Fruit fly (Drosophila melanogaster) whole organism, wandering third instar larva: ENCODE data around the gene Gr93d.

Source experiments
- CG9705 ChIP-seq: fragments of 200-800 bp; sonication (Bioruptor generic); optimal IDR thresholded peaks from 2 replicates; lab custom pipeline; 2018; ENCODE audit warnings: missing biosample characterization, mild to moderate bottlenecking, missing genetic modification characterization
- CrebA ChIP-seq: fragments of 200-800 bp; sonication (Bioruptor generic); optimal IDR thresholded peaks from 2 replicates; lab custom pipeline; 2016; ENCODE audit warnings: missing biosample characterization, mild to moderate bottlenecking, missing genetic modification characterization, borderline replicate concordance
- Dfd ChIP-seq: fragments of >200 bp; optimal IDR thresholded peaks from 2 replicates; lab custom pipeline; 2017; ENCODE audit warnings: missing biosample characterization, missing genetic modification characterization
- Dif ChIP-seq: fragments of 200-275, 200-300 bp; sonication (Bioruptor generic); optimal IDR thresholded peaks from 2 replicates; lab custom pipeline; 2018; ENCODE audit warnings: missing biosample characterization, missing genetic modification characterization; ENCODE audit not compliant: partially characterized antibody
- GATAd ChIP-seq: sonication (Bioruptor generic); optimal IDR thresholded peaks from 2 replicates; lab custom pipeline; 2016; ENCODE audit warnings: missing biosample characterization, missing genetic modification characterization
- HLH106 ChIP-seq: fragments of 200-800 bp; optimal IDR thresholded peaks from 3 replicates; lab custom pipeline; 2019; ENCODE audit warnings: missing biosample characterization, mild to moderate bottlenecking, missing genetic modification characterization, moderate library complexity
- Mio ChIP-seq: sonication (Bioruptor generic); optimal IDR thresholded peaks from 2 replicates; lab custom pipeline; 2016; ENCODE audit warnings: missing biosample characterization, missing genetic modification characterization
- N ChIP-seq: fragments of >200 bp; optimal IDR thresholded peaks from 2 replicates; lab custom pipeline; 2018; ENCODE audit warnings: missing biosample characterization, missing external identifiers, missing genetic modification characterization
- OdsH ChIP-seq: fragments of 200-800 bp; sonication (Bioruptor generic); optimal IDR thresholded peaks from 2 replicates; lab custom pipeline; 2016; ENCODE audit warnings: missing biosample characterization, mild to moderate bottlenecking, missing genetic modification characterization
- Rel ChIP-seq, 2 experiments: fragments of 200-800 bp; sonication (Bioruptor generic) in 1 of 2; optimal IDR thresholded peaks; 2 replicates in 1 of 2; 3 replicates in 1 of 2; lab custom pipeline; 2016 to 2019; ENCODE audit warnings: mild to moderate bottlenecking in 2 of 2, missing biosample characterization in 2 of 2, missing genetic modification characterization in 2 of 2, moderate library complexity in 1 of 2
- Sp1 ChIP-seq: fragments of 200-800 bp; sonication (Bioruptor generic); optimal IDR thresholded peaks from 3 replicates; lab custom pipeline; 2019; ENCODE audit warnings: missing biosample characterization, mild to moderate bottlenecking, missing genetic modification characterization, moderate library complexity
- Vsx2 ChIP-seq: fragments of 200-300, 225-300 bp; sonication (Bioruptor generic); optimal IDR thresholded peaks from 2 replicates; lab custom pipeline; 2018; ENCODE audit warnings: missing biosample characterization, missing genetic modification characterization; ENCODE audit not compliant: partially characterized antibody
- br ChIP-seq: fragments of 200-800 bp; sonication (Bioruptor generic); optimal IDR thresholded peaks from 2 replicates; lab custom pipeline; 2016; ENCODE audit warnings: missing biosample characterization, missing genetic modification characterization
- dmrt93B ChIP-seq: fragments of 200-800 bp; sonication (Bioruptor generic); optimal IDR thresholded peaks from 2 replicates; lab custom pipeline; 2018; ENCODE audit warnings: missing biosample characterization, mild to moderate bottlenecking, missing genetic modification characterization
- ey ChIP-seq: fragments of 200-800 bp; sonication (Bioruptor generic); optimal IDR thresholded peaks from 2 replicates; lab custom pipeline; 2016; ENCODE audit warnings: missing biosample characterization, missing genetic modification characterization
- foxo ChIP-seq, 2 experiments: fragments of 200-800 bp; sonication (Bioruptor generic); optimal IDR thresholded peaks; 2 replicates in 1 of 2; 3 replicates in 1 of 2; lab custom pipeline; 2016 to 2017; ENCODE audit warnings: missing biosample characterization in 2 of 2, missing genetic modification characterization in 2 of 2
- fru ChIP-seq: fragments of 200-800 bp; sonication (Bioruptor generic); optimal IDR thresholded peaks from 3 replicates; lab custom pipeline; 2016; ENCODE audit warnings: missing biosample characterization, mild to moderate bottlenecking, missing genetic modification characterization
- h ChIP-seq: fragments of 200-800 bp; sonication (Bioruptor generic); optimal IDR thresholded peaks from 3 replicates; lab custom pipeline; 2016; ENCODE audit warnings: missing biosample characterization, mild to moderate bottlenecking, missing genetic modification characterization
- jim ChIP-seq: fragments of 175-275, 200-325 bp; sonication (Bioruptor generic); optimal IDR thresholded peaks from 2 replicates; lab custom pipeline; 2016; ENCODE audit warnings: missing biosample characterization, mild to moderate bottlenecking, missing genetic modification characterization
- lola ChIP-seq: fragments of >200 bp; optimal IDR thresholded peaks from 2 replicates; lab custom pipeline; 2017; ENCODE audit warnings: missing biosample characterization, missing genetic modification characterization
- pan ChIP-seq: fragments of >200 bp; optimal IDR thresholded peaks from 2 replicates; lab custom pipeline; 2017
- rgr ChIP-seq: fragments of 200-800 bp; sonication (Bioruptor generic); optimal IDR thresholded peaks from 3 replicates; lab custom pipeline; 2016; ENCODE audit warnings: missing biosample characterization, mild to moderate bottlenecking, missing genetic modification characterization
- sage ChIP-seq: fragments of 200-800 bp; sonication (Bioruptor generic); optimal IDR thresholded peaks from 2 replicates; lab custom pipeline; 2016; ENCODE audit warnings: missing biosample characterization, mild to moderate bottlenecking, missing genetic modification characterization
- sv ChIP-seq: fragments of 200-800 bp; sonication (Bioruptor generic); optimal IDR thresholded peaks from 3 replicates; lab custom pipeline; 2016; ENCODE audit warnings: missing biosample characterization, missing genetic modification characterization
- tai ChIP-seq: sonication (Bioruptor generic); optimal IDR thresholded peaks from 2 replicates; lab custom pipeline; 2016; ENCODE audit warnings: missing biosample characterization, missing genetic modification characterization
- woc ChIP-seq: sonication (Bioruptor generic); optimal IDR thresholded peaks from 2 replicates; lab custom pipeline; 2016; ENCODE audit warnings: missing biosample characterization, mild to moderate bottlenecking, missing genetic modification characterization

The Gr93d gene

dm6 chr3R:21821684-21822561, 24.5 kb downstream of the Gr93d start:
- TF ChIP-seq OdsH (GFP tag; lab: Kevin White, UChicago) (no peak), N (peak; percentile 0), Dif (peak; percentile 69), fru (GFP tag; lab: Kevin White, UChicago) (no peak), Dfd (peak; percentile 51), tai (GFP tag; lab: Kevin White, UChicago) (no peak), Rel (GFP tag; optimal IDR thresholded peaks at IDR 0.05; lab: Kevin White, UChicago) (no peak), Rel (tag; optimal IDR thresholded peaks at IDR 0.05; lab: Kevin White, UChicago) (peak; percentile 87)

DNA sequence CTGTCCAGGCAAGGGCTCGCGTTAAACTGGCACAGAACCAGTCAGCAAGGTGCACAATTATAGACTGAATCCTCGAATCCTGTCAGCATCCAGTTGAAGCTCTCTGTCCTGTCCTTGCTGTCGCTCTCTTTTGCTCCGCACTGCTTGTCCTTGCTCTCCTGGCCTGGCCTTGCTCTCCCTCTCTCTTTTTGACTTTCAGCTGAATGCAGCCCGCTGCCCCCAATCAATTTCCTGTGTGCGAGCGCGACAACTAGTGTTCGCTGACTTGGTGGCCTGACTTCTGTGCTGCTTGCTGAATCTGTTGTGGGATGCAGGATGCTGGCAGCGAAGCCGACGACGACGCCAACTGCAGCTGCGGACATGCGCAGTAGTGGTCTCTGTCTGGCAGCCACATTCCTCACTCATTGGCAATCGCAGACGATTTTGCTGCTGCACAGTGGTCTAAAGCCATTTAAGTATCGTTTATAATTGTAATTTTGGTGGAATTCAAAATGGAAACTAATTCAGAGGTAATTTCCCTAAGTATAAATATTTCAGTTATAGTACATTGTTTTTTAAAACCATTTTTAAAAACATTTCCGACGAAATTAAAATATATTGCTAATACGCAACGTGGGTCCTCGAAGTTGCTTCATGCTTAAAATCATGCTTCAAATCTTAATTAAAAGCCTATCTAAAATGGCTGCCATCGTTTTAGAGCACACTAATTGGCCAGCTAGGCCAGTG, 37.7 kb downstream of the Gr93d start:
- TF ChIP-seq h = peak; percentile 25
- peak; percentile 3 for TF ChIP-seq br (GFP tag; lab: Kevin White, UChicago)
- no peak for TF ChIP-seq N
- peak in 1 of 2 experiments; percentile 40 for TF ChIP-seq foxo (GFP tag; optimal IDR thresholded peaks at IDR 0.05; lab: Kevin White, UChicago)
- peak; percentile 15 for TF ChIP-seq woc (GFP tag; lab: Kevin White, UChicago)
- TF ChIP-seq sv (GFP tag; lab: Kevin White, UChicago) = no peak
- TF ChIP-seq Vsx2 (GFP tag; lab: Kevin White, UChicago) = peak; percentile 29
- TF ChIP-seq Mio = no peak
- no peak for TF ChIP-seq jim (GFP tag; lab: Kevin White, UChicago)
- TF ChIP-seq CrebA (GFP tag; lab: Kevin White, UChicago) = no peak
- TF ChIP-seq GATAd (GFP tag; lab: Kevin White, UChicago) = no peak
- TF ChIP-seq ey (GFP tag; lab: Kevin White, UChicago) = peak; percentile 1
- TF ChIP-seq dmrt93B (GFP tag; lab: Kevin White, UChicago) = no peak
- no peak for TF ChIP-seq rgr (GFP tag; lab: Kevin White, UChicago)
- no peak for TF ChIP-seq HLH106 (tag; lab: Kevin White, UChicago)
- TF ChIP-seq Sp1 = peak; percentile 6
- TF ChIP-seq, all 38 proteins: peak for 7

- no peak for TF ChIP-seq foxo (GFP tag; optimal IDR thresholded peaks at IDR 0.05; lab: Kevin White, UChicago)
- no peak for TF ChIP-seq Rel (GFP tag; optimal IDR thresholded peaks at IDR 0.05; lab: Kevin White, UChicago)
- no peak for TF ChIP-seq Rel (tag; optimal IDR thresholded peaks at IDR 0.05; lab: Kevin White, UChicago)
- no peak for TF ChIP-seq sv (GFP tag; lab: Kevin White, UChicago)
- TF ChIP-seq pan (lab: Kevin White, UChicago) = no peak
- TF ChIP-seq CG9705 (GFP tag; lab: Kevin White, UChicago) = no peak
- TF ChIP-seq lola (GFP tag; lab: Kevin White, UChicago) = no peak
- TF ChIP-seq dmrt93B (GFP tag; lab: Kevin White, UChicago) = no peak
- TF ChIP-seq h = no peak
- TF ChIP-seq Sp1 = no peak
- no peak for TF ChIP-seq rgr (GFP tag; lab: Kevin White, UChicago)
- TF ChIP-seq Vsx2 (GFP tag; lab: Kevin White, UChicago) = no peak
- no peak for TF ChIP-seq sage (GFP tag; lab: Kevin White, UChicago)
These were observed 39.2 kb downstream of the Gr93d start for dm6 chr3R:21807264-21807663.
